Fruit fly (Drosophila melanogaster) whole organism, prepupa: Measurements from ENCODE around the gene CheB38b.

Experiments
- Blimp-1 ChIP-seq: fragments of 200-800 bp; sonication (Bioruptor generic); optimal IDR thresholded peaks from 3 replicates; lab custom pipeline; 2017; ENCODE audit warnings: missing biosample characterization, missing genetic modification characterization, mild to moderate bottlenecking, moderate library complexity, missing genetic modification reagents
- CG10631 ChIP-seq: fragments of 200-800 bp; sonication (Bioruptor generic); optimal IDR thresholded peaks from 2 replicates; lab custom pipeline; 2016; ENCODE audit warnings: missing biosample characterization, missing genetic modification characterization
- CG10669 ChIP-seq: fragments of 200-800 bp; sonication (Bioruptor generic); optimal IDR thresholded peaks from 3 replicates; lab custom pipeline; 2018; ENCODE audit warnings: missing biosample characterization, mild to moderate bottlenecking, missing genetic modification characterization, moderate library complexity
- CG11294 ChIP-seq: fragments of 200-800 bp; sonication (Bioruptor generic); IDR thresholded peaks from 2 replicates; pipeline ENCODE4 v1.3.6; 2022; ENCODE audit warnings: missing biosample characterization, missing genetic modification characterization
- CG11762 ChIP-seq: fragments of 200-800 bp; sonication (Bioruptor generic); optimal IDR thresholded peaks from 3 replicates; lab custom pipeline; 2016; ENCODE audit warnings: missing biosample characterization, missing genetic modification characterization; ENCODE audit not compliant: insufficient read depth
- CG11902 ChIP-seq: fragments of 200-800 bp; sonication (Bioruptor generic); optimal IDR thresholded peaks from 3 replicates; lab custom pipeline; 2016; ENCODE audit warnings: missing biosample characterization, missing genetic modification characterization
- CG15336 ChIP-seq: fragments of 200-800 bp; sonication (Bioruptor generic); IDR thresholded peaks from 2 replicates; pipeline ENCODE4 v1.3.6; 2022; ENCODE audit warnings: missing biosample characterization, missing genetic modification characterization
- CG1621 ChIP-seq: fragments of 200-800 bp; sonication (Bioruptor generic); optimal IDR thresholded peaks from 3 replicates; lab custom pipeline; 2018; ENCODE audit warnings: missing biosample characterization, mild to moderate bottlenecking, missing genetic modification characterization
- CG16779 ChIP-seq: fragments of 200-800 bp; sonication (Bioruptor generic); optimal IDR thresholded peaks from 3 replicates; lab custom pipeline; 2017; ENCODE audit warnings: missing biosample characterization, mild to moderate bottlenecking, missing genetic modification characterization
- CG34406 ChIP-seq: fragments of 200-800 bp; sonication (Bioruptor generic); optimal IDR thresholded peaks from 3 replicates; lab custom pipeline; 2016; ENCODE audit warnings: missing biosample characterization, missing genetic modification characterization
- CG3919 ChIP-seq: fragments of 200-800 bp; sonication (Bioruptor generic); optimal IDR thresholded peaks from 3 replicates; lab custom pipeline; 2016; ENCODE audit warnings: missing biosample characterization, missing genetic modification characterization
- CG6163 ChIP-seq: fragments of 200-800 bp; sonication (Bioruptor generic); IDR thresholded peaks from 3 replicates; pipeline ENCODE4 v1.3.6; 2022; ENCODE audit warnings: missing biosample characterization, missing genetic modification characterization
- CG6792 ChIP-seq: fragments of 200-800 bp; sonication (Bioruptor generic); optimal IDR thresholded peaks from 3 replicates; lab custom pipeline; 2016; ENCODE audit warnings: missing biosample characterization, missing genetic modification characterization
- CG6808 ChIP-seq: fragments of 200-800 bp; sonication (Bioruptor generic); optimal IDR thresholded peaks from 3 replicates; lab custom pipeline; 2017; ENCODE audit warnings: missing biosample characterization, missing genetic modification characterization, mild to moderate bottlenecking, moderate library complexity, missing genetic modification reagents
- CG7368 ChIP-seq: fragments of 200-800 bp; sonication (Bioruptor generic); optimal IDR thresholded peaks from 3 replicates; lab custom pipeline; 2016; ENCODE audit warnings: missing biosample characterization, missing genetic modification characterization
- CG8119 ChIP-seq: fragments of 200-800 bp; sonication (Bioruptor generic); IDR thresholded peaks from 3 replicates; pipeline ENCODE4 v1.3.6; 2022; ENCODE audit warnings: missing biosample characterization, missing genetic modification characterization
- CG8319 ChIP-seq: fragments of 200-800 bp; sonication (Bioruptor generic); optimal IDR thresholded peaks from 3 replicates; lab custom pipeline; 2016; ENCODE audit warnings: missing biosample characterization, missing genetic modification characterization
- CG8632 ChIP-seq: fragments of 200-800 bp; sonication (Bioruptor generic); optimal IDR thresholded peaks from 3 replicates; lab custom pipeline; 2016; ENCODE audit warnings: missing biosample characterization, missing genetic modification characterization
- CG9139 ChIP-seq: fragments of 200-800 bp; sonication (Bioruptor generic); optimal IDR thresholded peaks from 3 replicates; lab custom pipeline; 2017; ENCODE audit warnings: missing biosample characterization, mild to moderate bottlenecking, missing genetic modification characterization
- Eip75B ChIP-seq: fragments of 200-800 bp; sonication (Bioruptor generic); optimal IDR thresholded peaks from 3 replicates; lab custom pipeline; 2016; ENCODE audit warnings: missing biosample characterization, missing genetic modification characterization
- Ets21C ChIP-seq: fragments of 200-800 bp; sonication (Bioruptor generic); optimal IDR thresholded peaks from 3 replicates; lab custom pipeline; 2016; ENCODE audit warnings: missing biosample characterization, missing genetic modification characterization
- Ets96B ChIP-seq: fragments of 200-800 bp; optimal IDR thresholded peaks from 2 replicates; lab custom pipeline; 2019; ENCODE audit warnings: missing biosample characterization, mild to moderate bottlenecking, missing genetic modification characterization, moderate library complexity
- Gug ChIP-seq: fragments of 200-800 bp; sonication (Bioruptor generic); IDR thresholded peaks from 2 replicates; pipeline ENCODE4 v1.3.6; 2022; ENCODE audit warnings: missing biosample characterization, missing genetic modification characterization
- Hr38 ChIP-seq: sonication (Bioruptor generic); optimal IDR thresholded peaks from 2 replicates; lab custom pipeline; 2016; ENCODE audit warnings: missing biosample characterization, missing genetic modification characterization
- Hr39 ChIP-seq: fragments of 200-800 bp; sonication (Bioruptor generic); optimal IDR thresholded peaks from 2 replicates; lab custom pipeline; 2016; ENCODE audit warnings: missing biosample characterization, missing genetic modification characterization
- Hr4 ChIP-seq: fragments of 200-800 bp; sonication (Bioruptor generic); optimal IDR thresholded peaks from 3 replicates; lab custom pipeline; 2016; ENCODE audit warnings: missing biosample characterization, missing genetic modification characterization
- Lpt ChIP-seq: fragments of 200-800 bp; sonication (Bioruptor generic); optimal IDR thresholded peaks from 3 replicates; lab custom pipeline; 2016; ENCODE audit warnings: missing biosample characterization, missing genetic modification characterization
- Met ChIP-seq: fragments of 200-800 bp; sonication (Bioruptor generic); optimal IDR thresholded peaks from 3 replicates; lab custom pipeline; 2016; ENCODE audit warnings: missing biosample characterization, missing genetic modification characterization
- Smox ChIP-seq: fragments of 200-800 bp; sonication (Bioruptor generic); optimal IDR thresholded peaks from 3 replicates; lab custom pipeline; 2016; ENCODE audit warnings: missing biosample characterization, missing genetic modification characterization
- Sox102F ChIP-seq: fragments of 200-800 bp; sonication (Bioruptor generic); optimal IDR thresholded peaks from 2 replicates; lab custom pipeline; 2016; ENCODE audit warnings: missing biosample characterization, mild to moderate bottlenecking, missing genetic modification characterization
- Sox15 ChIP-seq: fragments of 200-800 bp; sonication (Bioruptor generic); optimal IDR thresholded peaks from 3 replicates; lab custom pipeline; 2016; ENCODE audit warnings: missing biosample characterization, missing genetic modification characterization
- achi ChIP-seq: fragments of 200-800 bp; sonication (Bioruptor generic); optimal IDR thresholded peaks from 3 replicates; lab custom pipeline; 2016; ENCODE audit warnings: missing biosample characterization, missing genetic modification characterization
- cyc ChIP-seq: fragments of 200-800 bp; sonication (Bioruptor generic); optimal IDR thresholded peaks from 3 replicates; lab custom pipeline; 2016; ENCODE audit warnings: missing biosample characterization, missing genetic modification characterization
- dac ChIP-seq: fragments of 200-800 bp; sonication (Bioruptor generic); optimal IDR thresholded peaks from 2 replicates; lab custom pipeline; 2017; ENCODE audit warnings: missing biosample characterization, mild to moderate bottlenecking, missing genetic modification characterization
- eg ChIP-seq: fragments of 200-800 bp; sonication (Bioruptor generic); IDR thresholded peaks from 3 replicates; pipeline ENCODE4 v1.3.6; 2022; ENCODE audit warnings: missing biosample characterization, missing genetic modification characterization
- esn ChIP-seq: fragments of 200-800 bp; sonication (Bioruptor generic); optimal IDR thresholded peaks from 2 replicates; lab custom pipeline; 2016; ENCODE audit warnings: missing biosample characterization, mild to moderate bottlenecking, missing genetic modification characterization, moderate library complexity
- fd59A ChIP-seq: fragments of 200-800 bp; sonication (Bioruptor generic); optimal IDR thresholded peaks from 2 replicates; lab custom pipeline; 2017; ENCODE audit warnings: missing biosample characterization, mild to moderate bottlenecking, missing genetic modification characterization, missing genetic modification reagents
- fd85E ChIP-seq: fragments of 200-800 bp; sonication (Bioruptor generic); optimal IDR thresholded peaks from 3 replicates; lab custom pipeline; 2016; ENCODE audit warnings: missing biosample characterization, missing genetic modification characterization
- lz ChIP-seq: fragments of 200-800 bp; sonication (Bioruptor generic); optimal IDR thresholded peaks from 3 replicates; lab custom pipeline; 2016; ENCODE audit warnings: missing biosample characterization, missing genetic modification characterization
- pdm3 ChIP-seq: fragments of 200-800 bp; sonication (Bioruptor generic); optimal IDR thresholded peaks from 3 replicates; lab custom pipeline; 2016; ENCODE audit warnings: missing biosample characterization, missing genetic modification characterization
- salr ChIP-seq, 2 experiments: fragments of 200-800 bp; sonication (Bioruptor generic); optimal IDR thresholded peaks; 3 replicates each; lab custom pipeline; 2016 to 2018; ENCODE audit warnings: missing biosample characterization in 2 of 2, missing genetic modification characterization in 2 of 2, mild to moderate bottlenecking in 1 of 2
- spab ChIP-seq: fragments of 200-800 bp; sonication (Bioruptor generic); optimal IDR thresholded peaks from 2 replicates; lab custom pipeline; 2017; ENCODE audit warnings: missing biosample characterization, mild to moderate bottlenecking, missing genetic modification characterization, missing genetic modification reagents
- ss ChIP-seq, 2 experiments: fragments of 200-800 bp; sonication (Bioruptor generic); optimal IDR thresholded peaks; 2 replicates in 1 of 2; 3 replicates in 1 of 2; lab custom pipeline; 2017 to 2018; ENCODE audit warnings: mild to moderate bottlenecking in 2 of 2, missing biosample characterization in 2 of 2, missing genetic modification characterization in 2 of 2, moderate library complexity in 1 of 2
- svp ChIP-seq: fragments of 200-800 bp; sonication (Bioruptor generic); peaks from one replicate; lab custom pipeline; 2016; ENCODE audit warnings: missing biosample characterization, missing genetic modification characterization
- topi ChIP-seq: fragments of 200-800 bp; sonication (Bioruptor generic); optimal IDR thresholded peaks from 3 replicates; lab custom pipeline; 2016; ENCODE audit warnings: missing biosample characterization, missing genetic modification characterization
- vri ChIP-seq: fragments of 200-800 bp; sonication (Bioruptor generic); optimal IDR thresholded peaks from 3 replicates; lab custom pipeline; 2016; ENCODE audit warnings: missing biosample characterization, mild to moderate bottlenecking, missing genetic modification characterization

The CheB38b gene

DNA sequence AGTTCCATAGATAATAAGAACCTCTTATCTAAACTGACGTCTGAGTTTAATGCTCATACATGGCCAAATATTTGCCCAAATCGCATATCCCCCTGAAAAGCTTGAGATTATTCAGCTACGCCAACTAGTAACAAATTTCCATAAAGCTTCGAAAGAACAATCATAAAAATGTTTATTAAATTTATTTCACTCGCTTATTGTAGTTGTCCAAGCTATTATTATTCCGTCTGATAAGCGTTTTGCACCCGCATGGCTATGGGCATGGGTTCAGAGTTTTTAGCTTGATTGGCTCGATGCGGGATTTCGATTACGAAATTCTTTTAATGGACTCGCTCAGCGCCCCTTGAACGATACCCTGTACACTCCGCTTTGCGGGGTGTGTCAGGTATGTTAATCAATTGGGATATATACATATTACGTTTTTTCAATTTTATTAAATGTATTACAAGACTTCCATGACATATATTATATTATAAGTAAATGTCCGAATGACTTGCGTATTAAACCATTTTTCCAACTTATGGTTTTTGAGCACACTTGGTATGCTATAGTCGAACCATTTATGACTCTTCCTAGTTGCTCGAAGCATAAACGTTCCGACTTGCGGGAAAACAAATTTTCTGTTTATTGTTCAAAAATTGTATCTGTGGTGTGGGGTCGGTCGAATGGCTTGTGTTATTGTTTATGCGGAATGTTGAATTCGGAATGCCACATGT is 11.3 kb downstream of the CheB38b start (continued):
- peak; percentile 72 for TF ChIP-seq Hr4 (GFP tag; lab: Kevin White, UChicago)
- peak; percentile 34 for TF ChIP-seq CG6808 (GFP tag; lab: Kevin White, UChicago)
- TF ChIP-seq CG10669 (GFP tag; lab: Kevin White, UChicago) = peak; percentile 62
- peak; percentile 63 for TF ChIP-seq Eip75B
- TF ChIP-seq lz (GFP tag; lab: Kevin White, UChicago) = peak; percentile 68
- TF ChIP-seq Sox15 = peak; percentile 58
- peak; percentile 16 for TF ChIP-seq fd59A (GFP tag; lab: Kevin White, UChicago)
- TF ChIP-seq CG6792 = peak; percentile 67
- TF ChIP-seq Ets21C (GFP tag; lab: Kevin White, UChicago) = peak; percentile 15
- TF ChIP-seq CG15336 (GFP tag; lab: Robert Waterston, UW) = peak; percentile 84
- peak; percentile 63 for TF ChIP-seq CG8319 (GFP tag; lab: Kevin White, UChicago)
- peak; percentile 69 for TF ChIP-seq CG10631
- TF ChIP-seq Blimp-1 (GFP tag; lab: Kevin White, UChicago) = peak; percentile 34
- TF ChIP-seq CG3919 (GFP tag; lab: Kevin White, UChicago) = peak; percentile 73
- peak; percentile 49 for TF ChIP-seq Lpt (GFP tag; lab: Kevin White, UChicago)
- peak; percentile 80 for TF ChIP-seq eg (GFP tag; lab: Robert Waterston, UW)
- peak; percentile 40 for TF ChIP-seq dac
- peak; percentile 49 for TF ChIP-seq CG16779 (tag; lab: Kevin White, UChicago)
- no peak for TF ChIP-seq Hr38 (GFP tag; lab: Kevin White, UChicago)
- no peak for TF ChIP-seq fd85E
- TF ChIP-seq ss (GFP tag; optimal IDR thresholded peaks at IDR 0.05; lab: Kevin White, UChicago) = peak; percentile 17 to 56
- TF ChIP-seq pdm3 (GFP tag; lab: Kevin White, UChicago) = peak; percentile 68
- TF ChIP-seq spab (GFP tag; lab: Kevin White, UChicago) = peak; percentile 26
- TF ChIP-seq CG11902 = peak; percentile 60
- TF ChIP-seq Hr39 (GFP tag; lab: Kevin White, UChicago) = peak; percentile 55
- 0 out of 2 replicates have a peak, but pooled peaks have one; percentile 38 for TF ChIP-seq CG11294 (GFP tag; lab: Robert Waterston, UW)
- TF ChIP-seq cyc (GFP tag; lab: Kevin White, UChicago) = peak; percentile 62
- peak; percentile 76 for TF ChIP-seq CG6163 (GFP tag; lab: Robert Waterston, UW)
- TF ChIP-seq CG11762 (GFP tag; lab: Kevin White, UChicago) = peak; percentile 4

DNA sequence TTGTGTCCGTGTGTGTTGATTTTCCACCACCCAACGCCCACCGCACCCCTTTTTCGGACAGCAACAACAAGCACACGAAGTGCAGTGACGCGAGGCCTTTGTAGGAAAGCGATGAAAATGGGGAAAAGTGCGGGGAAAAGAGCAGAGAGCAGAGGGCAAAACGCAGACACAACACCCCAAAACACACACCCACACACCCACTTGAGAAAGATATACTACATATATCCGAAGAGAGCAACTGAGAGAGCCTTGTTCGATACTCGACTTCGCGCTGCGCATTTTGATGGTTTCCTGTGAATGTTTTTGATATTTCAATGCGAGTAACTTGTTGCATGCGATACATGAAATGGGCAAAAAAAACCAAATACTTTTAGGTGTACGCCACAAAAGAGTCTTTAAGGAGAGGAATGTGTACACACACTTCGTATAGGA is 13.3 kb downstream of the CheB38b start:
- TF ChIP-seq CG6163 (GFP tag; lab: Robert Waterston, UW) (peak; percentile 50; the same call in 1 of the 3 replicates), vri (GFP tag; lab: Kevin White, UChicago) (peak; percentile 19), CG7368 (GFP tag; lab: Kevin White, UChicago) (peak; percentile 57), CG11294 (GFP tag; lab: Robert Waterston, UW) (no peak), fd85E (no peak), svp (peak; percentile 74)

DNA sequence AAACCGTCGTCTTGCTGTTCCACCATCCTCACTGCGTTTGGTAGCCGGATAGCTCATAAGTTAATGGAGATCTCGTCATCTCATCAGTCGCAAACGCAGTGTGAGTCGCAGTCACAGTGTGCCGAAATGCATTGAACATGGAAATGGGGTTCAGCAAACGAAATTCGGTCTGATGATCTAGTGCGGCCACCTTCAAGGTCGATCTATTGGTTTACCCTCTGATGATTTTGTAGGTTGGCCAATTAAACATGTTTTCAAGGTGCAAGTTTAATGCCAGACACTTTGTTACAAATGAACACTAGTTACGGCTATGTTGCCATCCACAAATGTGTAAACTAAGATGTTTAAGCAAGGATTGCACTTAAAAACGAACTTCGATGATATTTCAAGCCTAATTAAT is 14.2 kb downstream of the CheB38b start:
- TF ChIP-seq CG34406 (GFP tag; lab: Kevin White, UChicago) (no peak), Met (GFP tag; lab: Kevin White, UChicago) (no peak), lz (GFP tag; lab: Kevin White, UChicago) (no peak), Sox102F (GFP tag; lab: Kevin White, UChicago) (no peak), CG6792 (no peak), CG1621 (tag; lab: Kevin White, UChicago) (no peak), achi (GFP tag; lab: Kevin White, UChicago) (no peak), topi (GFP tag; lab: Kevin White, UChicago) (no peak), Ets96B (tag; lab: Kevin White, UChicago) (no peak), svp (no peak), CG8119 (peak; percentile 17; the same call in 1 of the 3 replicates), salr (GFP tag; optimal IDR thresholded peaks at IDR 0.05; lab: Kevin White, UChicago) (no peak), Eip75B (no peak), Hr38 (GFP tag; lab: Kevin White, UChicago) (no peak), CG11902 (no peak), Gug (GFP tag; lab: Robert Waterston, UW) (no peak), CG8632 (GFP tag; lab: Kevin White, UChicago) (no peak), fd59A (GFP tag; lab: Kevin White, UChicago) (no peak), spab (GFP tag; lab: Kevin White, UChicago) (no peak), Hr39 (GFP tag; lab: Kevin White, UChicago) (no peak), CG7368 (GFP tag; lab: Kevin White, UChicago) (no peak), CG9139 (no peak), esn (no peak), Smox (GFP tag; lab: Kevin White, UChicago) (no peak), CG3919 (GFP tag; lab: Kevin White, UChicago) (no peak)
